Fruit fly (Drosophila melanogaster) whole organism, embryonic: ENCODE data around the gene Mpc1.

Source experiments
- Adf1 ChIP-seq: fragments of 200-800 bp; sonication (Bioruptor generic); IDR thresholded peaks from 2 replicates; pipeline ENCODE4 v1.3.6; 2022; ENCODE audit warnings: missing biosample characterization, missing genetic modification characterization
- Asciz ChIP-seq: fragments of 200-800 bp; sonication (Bioruptor generic); optimal IDR thresholded peaks from 2 replicates; lab custom pipeline; 2017; ENCODE audit warnings: missing biosample characterization, mild to moderate bottlenecking, missing genetic modification characterization, missing genetic modification reagents
- BtbVII ChIP-seq: fragments of 200-800 bp; sonication (Bioruptor generic); optimal IDR thresholded peaks from 3 replicates; lab custom pipeline; 2017; ENCODE audit warnings: missing biosample characterization, mild to moderate bottlenecking, missing genetic modification characterization
- CG10267 ChIP-seq: fragments of 200-800 bp; sonication (Bioruptor generic); optimal IDR thresholded peaks from 2 replicates; lab custom pipeline; 2018; ENCODE audit warnings: missing biosample characterization, mild to moderate bottlenecking, missing genetic modification characterization, moderate library complexity
- CG10321 ChIP-seq: fragments of 200-800 bp; sonication (Bioruptor generic); IDR thresholded peaks from 2 replicates; pipeline ENCODE4 v1.3.6; 2022; ENCODE audit warnings: missing biosample characterization, missing genetic modification characterization
- CG10366 ChIP-seq: fragments of 200-800 bp; sonication (Bioruptor generic); IDR thresholded peaks from 2 replicates; pipeline ENCODE4 v1.3.6; 2022; ENCODE audit warnings: missing biosample characterization, missing genetic modification characterization
- CG11398 ChIP-seq: fragments of 200-800 bp; sonication (Bioruptor generic); optimal IDR thresholded peaks from 2 replicates; lab custom pipeline; 2016; ENCODE audit warnings: missing biosample characterization, missing genetic modification characterization
- CG12769 ChIP-seq: fragments of 200-800 bp; sonication (Bioruptor generic); optimal IDR thresholded peaks from 2 replicates; lab custom pipeline; 2019; ENCODE audit warnings: missing biosample characterization, mild to moderate bottlenecking, missing genetic modification characterization, moderate library complexity
- CG14050 ChIP-seq: fragments of 200-800 bp; sonication (Bioruptor generic); IDR thresholded peaks from 3 replicates; pipeline ENCODE4 v1.3.6; 2022; ENCODE audit warnings: missing biosample characterization, missing genetic modification characterization
- CG15479 ChIP-seq: fragments of 200-800 bp; sonication (Bioruptor generic); optimal IDR thresholded peaks from 3 replicates; lab custom pipeline; 2019; ENCODE audit warnings: missing biosample characterization, mild to moderate bottlenecking, missing genetic modification characterization, moderate library complexity
- CG17568 ChIP-seq: fragments of 200-800 bp; sonication (Bioruptor generic); optimal IDR thresholded peaks from 2 replicates; lab custom pipeline; 2018; ENCODE audit warnings: missing biosample characterization, mild to moderate bottlenecking, missing genetic modification characterization, moderate library complexity
- CG17829 ChIP-seq: fragments of 200-800 bp; optimal IDR thresholded peaks from 2 replicates; lab custom pipeline; 2019; ENCODE audit warnings: missing biosample characterization, mild to moderate bottlenecking, missing genetic modification characterization, moderate library complexity
- CG18011 ChIP-seq: fragments of 200-800 bp; sonication (Bioruptor generic); optimal IDR thresholded peaks from 2 replicates; lab custom pipeline; 2017; ENCODE audit warnings: missing biosample characterization, missing genetic modification characterization, mild to moderate bottlenecking, moderate library complexity, missing genotype
- CG32772 ChIP-seq: fragments of 200-800 bp; sonication (Bioruptor generic); IDR thresholded peaks from 2 replicates; pipeline ENCODE4 v1.3.6; 2022; ENCODE audit warnings: missing biosample characterization, missing genetic modification characterization
- CG3838 ChIP-seq: fragments of 200-800 bp; sonication (Bioruptor generic); optimal IDR thresholded peaks from 3 replicates; lab custom pipeline; 2016; ENCODE audit warnings: missing biosample characterization, missing genetic modification characterization
- CG3995 ChIP-seq: fragments of 200-800 bp; sonication (Bioruptor generic); optimal IDR thresholded peaks from 3 replicates; lab custom pipeline; 2016; ENCODE audit warnings: missing biosample characterization, missing genetic modification characterization
- CG4328 ChIP-seq: fragments of 200-800 bp; sonication (Bioruptor generic); optimal IDR thresholded peaks from 3 replicates; lab custom pipeline; 2017; ENCODE audit warnings: missing biosample characterization, missing genetic modification reagents, missing genetic modification characterization
- CG4730 ChIP-seq: fragments of 200-800 bp; sonication (Bioruptor generic); IDR thresholded peaks from 2 replicates; pipeline ENCODE4 v1.3.6; 2022; ENCODE audit warnings: missing biosample characterization, missing genetic modification characterization
- CG5245 ChIP-seq: fragments of 200-800 bp; sonication (Bioruptor generic); optimal IDR thresholded peaks from 3 replicates; lab custom pipeline; 2016; ENCODE audit warnings: missing biosample characterization, missing genetic modification characterization
- CG7963 ChIP-seq: fragments of 200-800 bp; sonication (Bioruptor generic); IDR thresholded peaks from 3 replicates; pipeline ENCODE4 v1.3.6; 2022; ENCODE audit warnings: missing biosample characterization, missing genetic modification characterization; ENCODE audit not compliant: partially characterized antibody
- CG8765 ChIP-seq: fragments of 200-800 bp; sonication (Bioruptor generic); IDR thresholded peaks from 2 replicates; pipeline ENCODE4 v1.3.6; 2022; ENCODE audit warnings: missing biosample characterization, missing genetic modification characterization
- CG9797 ChIP-seq: fragments of 200-800 bp; sonication (Bioruptor generic); optimal IDR thresholded peaks from 3 replicates; lab custom pipeline; 2018; ENCODE audit warnings: missing biosample characterization, mild to moderate bottlenecking, missing genetic modification characterization
- CoRest ChIP-seq: fragments of 200-800 bp; sonication (Bioruptor generic); optimal IDR thresholded peaks from 3 replicates; lab custom pipeline; 2018; ENCODE audit warnings: missing biosample characterization, mild to moderate bottlenecking, missing genetic modification characterization, moderate library complexity
- D19A ChIP-seq: fragments of 200-800 bp; optimal IDR thresholded peaks from 3 replicates; lab custom pipeline; 2019; ENCODE audit warnings: missing biosample characterization, mild to moderate bottlenecking, missing genetic modification characterization, moderate library complexity
- Dek ChIP-seq: fragments of 200-800 bp; sonication (Bioruptor generic); optimal IDR thresholded peaks from 3 replicates; lab custom pipeline; 2019; ENCODE audit warnings: missing biosample characterization, mild to moderate bottlenecking, missing genetic modification characterization, moderate library complexity
- Dref ChIP-seq: fragments of 200-800 bp; sonication (Bioruptor generic); IDR thresholded peaks from 2 replicates; pipeline ENCODE4 v1.3.6; 2022; ENCODE audit warnings: missing biosample characterization, missing genetic modification characterization
- E2f1 ChIP-seq: fragments of 200-800 bp; sonication (Bioruptor generic); IDR thresholded peaks from 2 replicates; pipeline ENCODE4 v1.3.6; 2022; ENCODE audit warnings: missing biosample characterization, missing genetic modification characterization
- HmgZ ChIP-seq: fragments of 200-800 bp; sonication (Bioruptor generic); optimal IDR thresholded peaks from 2 replicates; lab custom pipeline; 2018; ENCODE audit warnings: missing biosample characterization, mild to moderate bottlenecking, missing genetic modification characterization
- Hmr ChIP-seq: fragments of 200-800 bp; sonication (Bioruptor generic); optimal IDR thresholded peaks from 3 replicates; lab custom pipeline; 2017; ENCODE audit warnings: mild to moderate bottlenecking, missing biosample characterization, missing genetic modification reagents, missing genetic modification characterization
- Hsf ChIP-seq: fragments of 200-800 bp; sonication (Bioruptor generic); optimal IDR thresholded peaks from 3 replicates; lab custom pipeline; 2016; ENCODE audit warnings: missing biosample characterization, missing genetic modification characterization
- Jarid2 ChIP-seq: fragments of 200-800 bp; sonication (Bioruptor generic); optimal IDR thresholded peaks from 3 replicates; lab custom pipeline; 2017; ENCODE audit warnings: mild to moderate bottlenecking, missing biosample characterization, missing genetic modification reagents, missing genetic modification characterization
- Opbp ChIP-seq: fragments of 200-800 bp; sonication (Bioruptor generic); IDR thresholded peaks from 3 replicates; pipeline ENCODE4 v1.3.6; 2022; ENCODE audit warnings: missing biosample characterization, missing genetic modification characterization; ENCODE audit not compliant: partially characterized antibody
- PHDP ChIP-seq: fragments of 200-800 bp; sonication (Bioruptor generic); optimal IDR thresholded peaks from 3 replicates; lab custom pipeline; 2018; ENCODE audit warnings: missing biosample characterization, mild to moderate bottlenecking, missing genetic modification characterization, moderate library complexity
- Stat92E ChIP-seq, 3 experiments: fragments of >200 bp in 2 of 3; fragments of 200-800 bp in 1 of 3; sonication (Bioruptor generic) in 1 of 3; optimal IDR thresholded peaks; 2 replicates each; lab custom pipeline; 2017 to 2019; ENCODE audit warnings: missing biosample characterization in 3 of 3, missing genetic modification characterization in 3 of 3, mild to moderate bottlenecking in 1 of 3, moderate library complexity in 1 of 3
- crol ChIP-seq: fragments of 200-800 bp; sonication (Bioruptor generic); IDR thresholded peaks from 2 replicates; pipeline ENCODE4 v1.3.6; 2022; ENCODE audit warnings: missing biosample characterization, missing genetic modification characterization
- gcm2 ChIP-seq: fragments of 200-800 bp; sonication (Bioruptor generic); optimal IDR thresholded peaks from 2 replicates; lab custom pipeline; 2016; ENCODE audit warnings: missing biosample characterization, missing genetic modification characterization
- grn ChIP-seq: fragments of 200-800 bp; sonication (Bioruptor generic); optimal IDR thresholded peaks from 3 replicates; lab custom pipeline; 2017; ENCODE audit warnings: missing biosample characterization, missing genetic modification characterization
- hkb ChIP-seq, 2 experiments: fragments of 200-800 bp in 1 of 2; fragments of >200 bp in 1 of 2; sonication (Bioruptor generic) in 1 of 2; IDR thresholded peaks in 1 of 2; optimal IDR thresholded peaks in 1 of 2; 2 replicates each; pipeline versions ENCODE4 v1.3.6 to Lab custom; 2017 to 2022; ENCODE audit warnings: missing biosample characterization in 1 of 2, missing genetic modification characterization in 1 of 2
- jumu ChIP-seq: fragments of 200-800 bp; sonication (Bioruptor generic); optimal IDR thresholded peaks from 3 replicates; lab custom pipeline; 2016; ENCODE audit warnings: missing biosample characterization, missing genetic modification characterization
- kah ChIP-seq: fragments of 200-800 bp; sonication (Bioruptor generic); optimal IDR thresholded peaks from 2 replicates; lab custom pipeline; 2018; ENCODE audit warnings: missing biosample characterization, mild to moderate bottlenecking, missing genetic modification characterization
- lola ChIP-seq, 3 experiments: fragments of >200 bp in 2 of 3; fragments of 200-800 bp in 1 of 3; sonication (Bioruptor generic) in 1 of 3; optimal IDR thresholded peaks; 2 replicates each; lab custom pipeline; 2017 to 2019; ENCODE audit warnings: missing biosample characterization in 3 of 3, missing genetic modification characterization in 3 of 3, mild to moderate bottlenecking in 1 of 3, moderate library complexity in 1 of 3
- p53 ChIP-seq: fragments of 200-800 bp; sonication (Bioruptor generic); optimal IDR thresholded peaks from 2 replicates; lab custom pipeline; 2016; ENCODE audit warnings: missing biosample characterization, missing genetic modification characterization
- pfk ChIP-seq: fragments of 200-800 bp; sonication (Bioruptor generic); optimal IDR thresholded peaks from 2 replicates; lab custom pipeline; 2018; ENCODE audit warnings: missing biosample characterization, mild to moderate bottlenecking, missing genetic modification characterization, moderate library complexity
- ranshi ChIP-seq: fragments of 200-800 bp; sonication (Bioruptor generic); IDR thresholded peaks from 2 replicates; pipeline ENCODE4 v1.3.6; 2022; ENCODE audit warnings: missing biosample characterization, missing genetic modification characterization
- salm ChIP-seq: fragments of 200-800 bp; sonication (Bioruptor generic); optimal IDR thresholded peaks from 2 replicates; lab custom pipeline; 2018; ENCODE audit warnings: missing biosample characterization, mild to moderate bottlenecking, missing genetic modification characterization
- scrt ChIP-seq: fragments of 200-800 bp; sonication (Bioruptor generic); optimal IDR thresholded peaks from 2 replicates; lab custom pipeline; 2018; ENCODE audit warnings: missing biosample characterization, mild to moderate bottlenecking, missing genetic modification characterization, moderate library complexity
- tin ChIP-seq: fragments of 200-800 bp; sonication (Bioruptor generic); optimal IDR thresholded peaks from 3 replicates; lab custom pipeline; 2016; ENCODE audit warnings: missing biosample characterization, missing genetic modification characterization
- trem ChIP-seq: fragments of 200-800 bp; optimal IDR thresholded peaks from 3 replicates; lab custom pipeline; 2019; ENCODE audit warnings: missing biosample characterization, mild to moderate bottlenecking, missing genetic modification characterization, moderate library complexity

Mpc1 gene

DNA sequence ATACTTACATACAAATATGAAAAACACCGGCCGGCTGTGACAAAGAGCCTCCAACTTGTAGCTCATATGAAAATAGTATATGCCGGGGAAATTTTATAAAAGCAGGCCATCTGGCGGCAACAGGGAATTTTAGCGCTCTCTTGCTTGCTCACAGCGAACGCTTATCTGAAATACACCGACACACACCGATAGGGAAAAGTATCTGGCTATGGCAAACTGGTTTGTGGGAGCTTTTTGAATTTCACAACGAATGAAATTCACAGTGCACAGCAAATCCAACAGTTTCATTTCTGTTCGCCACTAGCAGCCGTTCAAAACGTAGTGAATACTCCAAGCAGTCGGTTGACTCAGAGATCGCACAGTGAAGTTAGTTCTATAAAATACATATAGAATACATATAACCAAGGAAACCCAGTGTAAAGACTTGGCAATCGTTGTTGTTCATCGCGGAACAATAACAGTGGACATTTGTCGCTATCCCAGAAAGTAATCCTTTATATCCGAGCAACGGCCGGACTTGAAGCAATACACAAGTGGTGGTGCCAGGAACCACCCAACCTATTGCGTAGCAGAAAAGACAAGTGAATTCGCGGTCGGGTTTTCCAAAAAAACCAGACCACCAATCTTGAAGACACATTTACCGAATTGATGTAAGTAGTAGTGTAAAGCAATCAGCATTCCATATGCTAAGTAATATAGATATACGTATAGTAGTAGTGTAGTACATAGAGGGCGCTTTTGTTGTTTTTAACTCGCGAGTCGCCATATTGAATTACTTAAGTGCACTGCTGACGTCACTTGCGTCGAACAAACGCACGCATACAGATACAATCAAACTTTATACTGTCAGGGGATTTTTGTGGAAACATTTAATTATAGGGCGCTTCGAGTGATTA is 10.2 kb downstream of the Mpc1 start (continued):
- TF ChIP-seq hkb (optimal IDR thresholded peaks at IDR 0.05; lab: Kevin White, UChicago) (no peak), hkb (GFP tag; IDR thresholded peaks at IDR 0.05; lab: Robert Waterston, UW) (peak; percentile 21; the same call in 1 of the 2 replicates), gcm2 (GFP tag; lab: Kevin White, UChicago) (no peak), CG3995 (GFP tag; lab: Kevin White, UChicago) (no peak), CG18011 (GFP tag; lab: Kevin White, UChicago) (no peak), CG10366 (GFP tag; lab: Robert Waterston, UW) (no peak), CG32772 (GFP tag; lab: Robert Waterston, UW) (no peak), Stat92E (GFP tag; optimal IDR thresholded peaks at IDR 0.05; lab: Kevin White, UChicago) (no peak), CG15479 (GFP tag; lab: Kevin White, UChicago) (no peak), CG10321 (GFP tag; lab: Robert Waterston, UW) (no peak), D19A (no peak), grn (no peak), crol (GFP tag; lab: Robert Waterston, UW) (no peak), PHDP (tag; lab: Kevin White, UChicago) (no peak), CG7963 (no peak), HmgZ (tag; lab: Kevin White, UChicago) (peak; percentile 53), CG5245 (GFP tag; lab: Kevin White, UChicago) (no peak), ranshi (GFP tag; lab: Robert Waterston, UW) (peak; percentile 17; the same call in 1 of the 2 replicates), CG8765 (GFP tag; lab: Robert Waterston, UW) (no peak), E2f1 (no peak), CG10267 (no peak), Jarid2 (GFP tag; lab: Kevin White, UChicago) (peak; percentile 71), CG17568 (peak; percentile 29), salm (tag; lab: Kevin White, UChicago) (no peak), Adf1 (GFP tag; lab: Robert Waterston, UW) (no peak), CG11398 (GFP tag; lab: Kevin White, UChicago) (no peak), lola (GFP tag; optimal IDR thresholded peaks at IDR 0.05; lab: Kevin White, UChicago) (no peak), CG12769 (tag; lab: Kevin White, UChicago) (peak; percentile 61), jumu (GFP tag; lab: Kevin White, UChicago) (no peak), scrt (GFP tag; lab: Kevin White, UChicago) (peak; percentile 91), CG14050 (GFP tag; lab: Robert Waterston, UW) (no peak), Dref (GFP tag; lab: Robert Waterston, UW) (no peak), CG3838 (GFP tag; lab: Kevin White, UChicago) (no peak), CoRest (no peak), CG4730 (no peak), Hsf (GFP tag; lab: Kevin White, UChicago) (no peak), CG9797 (GFP tag; lab: Kevin White, UChicago) (no peak), Asciz (GFP tag; lab: Kevin White, UChicago) (no peak), CG4328 (GFP tag; lab: Kevin White, UChicago) (no peak), CG17829 (tag; lab: Kevin White, UChicago) (no peak), BtbVII (GFP tag; lab: Kevin White, UChicago) (peak; percentile 26), kah (no peak), p53 (GFP tag; lab: Kevin White, UChicago) (no peak), Opbp (GFP tag; lab: Robert Waterston, UW) (no peak), trem (tag; lab: Kevin White, UChicago) (no peak), pfk (GFP tag; lab: Kevin White, UChicago) (no peak), Dek (tag; lab: Kevin White, UChicago) (no peak), Hmr (GFP tag; lab: Kevin White, UChicago) (peak; percentile 55), tin (no peak)
